Worm (Caenorhabditis elegans): ENCODE data around the gene ZK470.1.

- TF ChIP-seq flt-1 (GFP tag; IDR thresholded peaks at IDR 0.05) (no peak), cog-1 (tag; optimal IDR thresholded peaks at IDR 0.05) (no peak), med-1 (GFP tag; optimal IDR thresholded peaks at IDR 0.05; ENCODE audit: insufficient read depth) (no peak), ref-1 (GFP tag; conservative IDR thresholded peaks at IDR 0.05) (no peak), ztf-23 (GFP tag; IDR thresholded peaks at IDR 0.05) (no peak), ztf-29 (GFP tag; IDR thresholded peaks at IDR 0.05) (no peak), tab-1 (GFP tag; IDR thresholded peaks at IDR 0.05) (no peak), klf-2 (GFP tag; conservative IDR thresholded peaks at IDR 0.05) (no peak)
These were observed 24.9 kb upstream of the ZK470.1 start for ce11 chrX:4138413-4139193.
